Fruit fly (Drosophila melanogaster) whole organism, prepupa: ENCODE data around the gene Oseg1.
A peak's percentile ranks its signal among the peaks of the same experiment; 100 is the strongest.

Experiments used
- Blimp-1 ChIP-seq: fragments of 200-800 bp; sonication (Bioruptor generic); optimal IDR thresholded peaks from 3 replicates; lab custom pipeline; 2017; ENCODE audit warnings: missing biosample characterization, missing genetic modification characterization, mild to moderate bottlenecking, moderate library complexity, missing genetic modification reagents
- CG10669 ChIP-seq: fragments of 200-800 bp; sonication (Bioruptor generic); optimal IDR thresholded peaks from 3 replicates; lab custom pipeline; 2018; ENCODE audit warnings: missing biosample characterization, mild to moderate bottlenecking, missing genetic modification characterization, moderate library complexity
- CG11762 ChIP-seq: fragments of 200-800 bp; sonication (Bioruptor generic); optimal IDR thresholded peaks from 3 replicates; lab custom pipeline; 2016; ENCODE audit warnings: missing biosample characterization, missing genetic modification characterization; ENCODE audit not compliant: insufficient read depth
- CG15336 ChIP-seq: fragments of 200-800 bp; sonication (Bioruptor generic); IDR thresholded peaks from 2 replicates; pipeline ENCODE4 v1.3.6; 2022; ENCODE audit warnings: missing biosample characterization, missing genetic modification characterization
- CG16779 ChIP-seq: fragments of 200-800 bp; sonication (Bioruptor generic); optimal IDR thresholded peaks from 3 replicates; lab custom pipeline; 2017; ENCODE audit warnings: missing biosample characterization, mild to moderate bottlenecking, missing genetic modification characterization
- CG3032 ChIP-seq: fragments of 200-800 bp; optimal IDR thresholded peaks from 2 replicates; lab custom pipeline; 2019; ENCODE audit warnings: missing biosample characterization, mild to moderate bottlenecking, missing genetic modification characterization, moderate library complexity
- CG3919 ChIP-seq: fragments of 200-800 bp; sonication (Bioruptor generic); optimal IDR thresholded peaks from 3 replicates; lab custom pipeline; 2016; ENCODE audit warnings: missing biosample characterization, missing genetic modification characterization
- CG4318 ChIP-seq: fragments of 200-800 bp; sonication (Bioruptor generic); optimal IDR thresholded peaks from 3 replicates; lab custom pipeline; 2017; ENCODE audit warnings: missing biosample characterization, mild to moderate bottlenecking, missing genetic modification characterization
- CG6163 ChIP-seq: fragments of 200-800 bp; sonication (Bioruptor generic); IDR thresholded peaks from 3 replicates; pipeline ENCODE4 v1.3.6; 2022; ENCODE audit warnings: missing biosample characterization, missing genetic modification characterization
- CG6808 ChIP-seq: fragments of 200-800 bp; sonication (Bioruptor generic); optimal IDR thresholded peaks from 3 replicates; lab custom pipeline; 2017; ENCODE audit warnings: missing biosample characterization, missing genetic modification characterization, mild to moderate bottlenecking, moderate library complexity, missing genetic modification reagents
- CG6854 ChIP-seq: fragments of 200-800 bp; sonication (Bioruptor generic); optimal IDR thresholded peaks from 2 replicates; lab custom pipeline; 2017; ENCODE audit warnings: missing biosample characterization, mild to moderate bottlenecking, missing genetic modification characterization
- CG8319 ChIP-seq: fragments of 200-800 bp; sonication (Bioruptor generic); optimal IDR thresholded peaks from 3 replicates; lab custom pipeline; 2016; ENCODE audit warnings: missing biosample characterization, missing genetic modification characterization
- CG8632 ChIP-seq: fragments of 200-800 bp; sonication (Bioruptor generic); optimal IDR thresholded peaks from 3 replicates; lab custom pipeline; 2016; ENCODE audit warnings: missing biosample characterization, missing genetic modification characterization
- Eip75B ChIP-seq: fragments of 200-800 bp; sonication (Bioruptor generic); optimal IDR thresholded peaks from 3 replicates; lab custom pipeline; 2016; ENCODE audit warnings: missing biosample characterization, missing genetic modification characterization
- Eip78C ChIP-seq: fragments of 200-800 bp; sonication (Bioruptor generic); peaks from one replicate; lab custom pipeline; 2016; ENCODE audit warnings: missing biosample characterization, missing genetic modification characterization
- Eip93F ChIP-seq: fragments of 200-800 bp; sonication (Bioruptor generic); optimal IDR thresholded peaks from 2 replicates; lab custom pipeline; 2016; ENCODE audit warnings: missing biosample characterization, mild to moderate bottlenecking, missing genetic modification characterization
- Ets21C ChIP-seq: fragments of 200-800 bp; sonication (Bioruptor generic); optimal IDR thresholded peaks from 3 replicates; lab custom pipeline; 2016; ENCODE audit warnings: missing biosample characterization, missing genetic modification characterization
- Hr38 ChIP-seq: sonication (Bioruptor generic); optimal IDR thresholded peaks from 2 replicates; lab custom pipeline; 2016; ENCODE audit warnings: missing biosample characterization, missing genetic modification characterization
- Hr39 ChIP-seq: fragments of 200-800 bp; sonication (Bioruptor generic); optimal IDR thresholded peaks from 2 replicates; lab custom pipeline; 2016; ENCODE audit warnings: missing biosample characterization, missing genetic modification characterization
- Hr4 ChIP-seq: fragments of 200-800 bp; sonication (Bioruptor generic); optimal IDR thresholded peaks from 3 replicates; lab custom pipeline; 2016; ENCODE audit warnings: missing biosample characterization, missing genetic modification characterization
- Lpt ChIP-seq: fragments of 200-800 bp; sonication (Bioruptor generic); optimal IDR thresholded peaks from 3 replicates; lab custom pipeline; 2016; ENCODE audit warnings: missing biosample characterization, missing genetic modification characterization
- OdsH ChIP-seq: fragments of 200-800 bp; sonication (Bioruptor generic); optimal IDR thresholded peaks from 3 replicates; lab custom pipeline; 2016; ENCODE audit warnings: missing biosample characterization, missing genetic modification characterization
- Smox ChIP-seq: fragments of 200-800 bp; sonication (Bioruptor generic); optimal IDR thresholded peaks from 3 replicates; lab custom pipeline; 2016; ENCODE audit warnings: missing biosample characterization, missing genetic modification characterization
- Sox14 ChIP-seq: fragments of 200-800 bp; sonication (Bioruptor generic); optimal IDR thresholded peaks from 3 replicates; lab custom pipeline; 2016; ENCODE audit warnings: missing biosample characterization, missing genetic modification characterization
- Sox15 ChIP-seq: fragments of 200-800 bp; sonication (Bioruptor generic); optimal IDR thresholded peaks from 3 replicates; lab custom pipeline; 2016; ENCODE audit warnings: missing biosample characterization, missing genetic modification characterization
- achi ChIP-seq: fragments of 200-800 bp; sonication (Bioruptor generic); optimal IDR thresholded peaks from 3 replicates; lab custom pipeline; 2016; ENCODE audit warnings: missing biosample characterization, missing genetic modification characterization
- acj6 ChIP-seq: fragments of 200-800 bp; sonication (Bioruptor generic); optimal IDR thresholded peaks from 3 replicates; lab custom pipeline; 2016; ENCODE audit warnings: missing biosample characterization, missing genetic modification characterization
- dsx ChIP-seq: fragments of 200-800 bp; optimal IDR thresholded peaks from 3 replicates; lab custom pipeline; 2019; ENCODE audit warnings: missing biosample characterization, mild to moderate bottlenecking, missing genetic modification characterization, moderate library complexity; ENCODE audit not compliant: poor library complexity, severe bottlenecking
- esn ChIP-seq: fragments of 200-800 bp; sonication (Bioruptor generic); optimal IDR thresholded peaks from 2 replicates; lab custom pipeline; 2016; ENCODE audit warnings: missing biosample characterization, mild to moderate bottlenecking, missing genetic modification characterization, moderate library complexity
- fd59A ChIP-seq: fragments of 200-800 bp; sonication (Bioruptor generic); optimal IDR thresholded peaks from 2 replicates; lab custom pipeline; 2017; ENCODE audit warnings: missing biosample characterization, mild to moderate bottlenecking, missing genetic modification characterization, missing genetic modification reagents
- fd85E ChIP-seq: fragments of 200-800 bp; sonication (Bioruptor generic); optimal IDR thresholded peaks from 3 replicates; lab custom pipeline; 2016; ENCODE audit warnings: missing biosample characterization, missing genetic modification characterization
- fkh ChIP-seq: fragments of 200-800 bp; sonication (Bioruptor generic); optimal IDR thresholded peaks from 3 replicates; lab custom pipeline; 2017; ENCODE audit warnings: missing biosample characterization, mild to moderate bottlenecking, missing genetic modification characterization, moderate library complexity
- lz ChIP-seq: fragments of 200-800 bp; sonication (Bioruptor generic); optimal IDR thresholded peaks from 3 replicates; lab custom pipeline; 2016; ENCODE audit warnings: missing biosample characterization, missing genetic modification characterization
- net ChIP-seq: fragments of 200-800 bp; sonication (Bioruptor generic); optimal IDR thresholded peaks from 3 replicates; lab custom pipeline; 2016; ENCODE audit warnings: missing biosample characterization, missing genetic modification characterization
- salr ChIP-seq, 2 experiments: fragments of 200-800 bp; sonication (Bioruptor generic); optimal IDR thresholded peaks; 3 replicates each; lab custom pipeline; 2016 to 2018; ENCODE audit warnings: missing biosample characterization in 2 of 2, missing genetic modification characterization in 2 of 2, mild to moderate bottlenecking in 1 of 2
- spab ChIP-seq: fragments of 200-800 bp; sonication (Bioruptor generic); optimal IDR thresholded peaks from 2 replicates; lab custom pipeline; 2017; ENCODE audit warnings: missing biosample characterization, mild to moderate bottlenecking, missing genetic modification characterization, missing genetic modification reagents
- ss ChIP-seq, 2 experiments: fragments of 200-800 bp; sonication (Bioruptor generic); optimal IDR thresholded peaks; 2 replicates in 1 of 2; 3 replicates in 1 of 2; lab custom pipeline; 2017 to 2018; ENCODE audit warnings: mild to moderate bottlenecking in 2 of 2, missing biosample characterization in 2 of 2, missing genetic modification characterization in 2 of 2, moderate library complexity in 1 of 2
- svp ChIP-seq: fragments of 200-800 bp; sonication (Bioruptor generic); peaks from one replicate; lab custom pipeline; 2016; ENCODE audit warnings: missing biosample characterization, missing genetic modification characterization
- topi ChIP-seq: fragments of 200-800 bp; sonication (Bioruptor generic); optimal IDR thresholded peaks from 3 replicates; lab custom pipeline; 2016; ENCODE audit warnings: missing biosample characterization, missing genetic modification characterization
- vri ChIP-seq: fragments of 200-800 bp; sonication (Bioruptor generic); optimal IDR thresholded peaks from 3 replicates; lab custom pipeline; 2016; ENCODE audit warnings: missing biosample characterization, mild to moderate bottlenecking, missing genetic modification characterization

Gene Oseg1

DNA sequence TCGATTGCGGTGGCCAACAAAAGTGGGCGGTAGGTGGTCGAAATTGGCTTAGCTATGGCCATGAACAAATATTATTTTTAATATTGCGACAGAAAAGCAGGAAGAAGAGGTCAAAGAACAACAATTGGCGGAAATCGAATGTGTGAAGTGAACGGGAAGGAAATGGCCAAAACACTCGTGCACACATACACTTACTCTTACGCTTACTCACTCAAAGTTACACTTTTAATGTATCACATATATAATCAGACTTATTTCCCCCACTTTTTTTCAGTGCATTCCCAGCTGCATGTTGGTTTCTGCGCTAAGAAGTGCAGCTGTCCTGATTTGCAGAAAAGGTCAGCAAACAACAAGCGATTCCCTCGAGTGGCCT is 35.9 kb upstream of the Oseg1 start (continued):
- TF ChIP-seq Sox14 (GFP tag; lab: Kevin White, UChicago) (peak; percentile 24), Hr39 (GFP tag; lab: Kevin White, UChicago) (peak; percentile 11), CG6808 (GFP tag; lab: Kevin White, UChicago) (peak; percentile 50), vri (GFP tag; lab: Kevin White, UChicago) (peak; percentile 38), dsx (GFP tag; lab: Kevin White, UChicago) (peak; percentile 39), CG6163 (GFP tag; lab: Robert Waterston, UW) (peak; percentile 52; the same call in 1 of the 3 replicates), Eip75B (GFP tag; lab: Kevin White, UChicago) (peak; percentile 59), OdsH (GFP tag; lab: Kevin White, UChicago) (peak; percentile 24), Blimp-1 (GFP tag; lab: Kevin White, UChicago) (no peak), Smox (GFP tag; lab: Kevin White, UChicago) (peak; percentile 53), ss (GFP tag; optimal IDR thresholded peaks at IDR 0.05; lab: Kevin White, UChicago) (peak; percentile 11 to 42), CG11762 (GFP tag; lab: Kevin White, UChicago) (peak; percentile 48), CG3032 (tag; lab: Kevin White, UChicago) (peak; percentile 24), Eip93F (GFP tag; lab: Kevin White, UChicago) (no peak), fd85E (GFP tag; lab: Kevin White, UChicago) (no peak), spab (peak; percentile 15), net (GFP tag; lab: Kevin White, UChicago) (peak; percentile 40), Sox15 (GFP tag; lab: Kevin White, UChicago) (no peak), Lpt (GFP tag; lab: Kevin White, UChicago) (peak; percentile 14), CG4318 (no peak), svp (GFP tag; lab: Kevin White, UChicago) (peak; percentile 86), CG6854 (GFP tag; lab: Kevin White, UChicago) (no peak), fd59A (GFP tag; lab: Kevin White, UChicago) (no peak), achi (GFP tag; lab: Kevin White, UChicago) (peak; percentile 41), esn (GFP tag; lab: Kevin White, UChicago) (peak; percentile 68), salr (GFP tag; optimal IDR thresholded peaks at IDR 0.05; lab: Kevin White, UChicago) (peak in 1 of 2 experiments; percentile 44), topi (GFP tag; lab: Kevin White, UChicago) (peak; percentile 55), CG10669 (GFP tag; lab: Kevin White, UChicago) (peak; percentile 22), CG3919 (GFP tag; lab: Kevin White, UChicago) (peak; percentile 38), CG16779 (no peak), CG15336 (0 out of 2 replicates have a peak, but pooled peaks have one; percentile 13), CG8632 (GFP tag; lab: Kevin White, UChicago) (peak; percentile 32), Hr4 (GFP tag; lab: Kevin White, UChicago) (peak; percentile 70), CG8319 (GFP tag; lab: Kevin White, UChicago) (peak; percentile 1), lz (GFP tag; lab: Kevin White, UChicago) (peak; percentile 55), Hr38 (GFP tag; lab: Kevin White, UChicago) (no peak), acj6 (GFP tag; lab: Kevin White, UChicago) (peak; percentile 13), Eip78C (GFP tag; lab: Kevin White, UChicago) (peak; percentile 91)

DNA sequence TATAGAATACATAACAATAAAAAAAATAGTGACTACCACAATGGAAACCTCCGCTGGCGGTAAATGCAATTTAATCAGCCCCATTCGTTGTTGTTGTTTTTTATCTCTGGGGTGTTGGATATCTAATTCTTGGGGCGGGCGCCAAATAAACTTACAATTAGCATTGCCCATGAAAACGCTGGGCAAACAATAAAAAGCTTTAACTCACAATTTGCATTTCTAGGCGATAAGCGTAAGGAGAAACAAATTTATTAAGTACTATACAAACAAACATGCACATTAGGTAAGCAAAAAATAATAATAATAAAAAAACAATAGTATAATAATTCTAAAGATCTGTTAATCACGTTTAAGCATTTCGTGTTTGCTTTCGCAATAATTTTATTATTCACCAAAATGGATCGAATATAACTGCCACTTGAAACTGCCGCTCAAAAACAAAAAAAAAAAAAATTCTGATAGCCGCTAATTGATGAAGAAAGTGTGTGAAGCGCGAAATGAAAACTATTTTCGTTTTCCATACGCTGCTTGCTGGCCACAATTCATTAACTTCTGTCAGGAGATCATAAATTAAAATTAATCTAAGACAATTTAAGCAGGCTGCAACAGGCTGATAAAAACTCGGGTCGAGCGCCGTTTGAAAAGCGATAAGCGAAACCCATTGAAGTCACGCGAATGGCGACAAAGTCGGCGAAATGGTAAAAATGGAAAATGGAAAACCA is 35.3 kb upstream of the Oseg1 start:
- TF ChIP-seq fd59A (GFP tag; lab: Kevin White, UChicago) (no peak), fkh (peak; percentile 10), Ets21C (GFP tag; lab: Kevin White, UChicago) (no peak), Eip78C (GFP tag; lab: Kevin White, UChicago) (no peak)
